Worm (Caenorhabditis elegans): Measurements from ENCODE around the gene F56F10.1.
A peak's percentile ranks its signal among the peaks of the same experiment; 100 is the strongest.
"Not testable (repeated sequence)": the region's sequence is repeated elsewhere in the genome, so short reads cannot be mapped to it uniquely, and the experiment has no call there.

F56F10.1 gene

ce11 chrX:876935-877334 lies 4.5 kb downstream of the F56F10.1 start, which contains the start of gene ZC13.1 (continued):
- TF ChIP-seq F49E8.2 (tag; optimal IDR thresholded peaks at IDR 0.05; ENCODE audit: borderline replicate concordance) (no peak), zip-2 (tag; optimal IDR thresholded peaks at IDR 0.05) (no peak)

ce11 chrX:880367-880766 lies 8.0 kb downstream of the F56F10.1 start, which contains the start of gene ZC13.2:
Gene ZC13.2, plus strand, starts transcription at chrX:880667.
- TF ChIP-seq aha-1 (tag) (peak; percentile 6), nhr-6 (tag; optimal IDR thresholded peaks at IDR 0.05) (no peak), mxl-2 (GFP tag; conservative IDR thresholded peaks at IDR 0.05) (no peak), unc-62 (GFP tag; optimal IDR thresholded peaks at IDR 0.05 in 1 of 2) (peak in 1 of 2 experiments; percentile 66), unc-62 (tag; optimal IDR thresholded peaks at IDR 0.05) (no peak)

ce11 chrX:888294-888693 lies 15.9 kb downstream of the F56F10.1 start, which contains the start of gene mam-1:
Gene mam-1, minus strand, starts transcription at chrX:888394.
- TF ChIP-seq duxl-1 (tag; optimal IDR thresholded peaks at IDR 0.05; ENCODE audit: poor library complexity): no peak
- no peak for TF ChIP-seq lin-15B (tag; optimal IDR thresholded peaks at IDR 0.05)
- TF ChIP-seq snpc-4 (tag; optimal IDR thresholded peaks at IDR 0.05): no peak
- TF ChIP-seq ces-1 (GFP tag; optimal IDR thresholded peaks at IDR 0.05): no peak
- TF ChIP-seq lin-38 (GFP tag; IDR thresholded peaks at IDR 0.05): no peak
- TF ChIP-seq ztf-7 (tag; optimal IDR thresholded peaks at IDR 0.05): no peak
- TF ChIP-seq ctbp-1 (GFP tag; IDR thresholded peaks at IDR 0.05): no peak
- no peak for TF ChIP-seq daf-16 (GFP tag; optimal IDR thresholded peaks at IDR 0.05)
- TF ChIP-seq daf-16 (tag; optimal IDR thresholded peaks at IDR 0.05): no peak
- no peak for TF ChIP-seq ama-1 (optimal IDR thresholded peaks at IDR 0.05)

DNA sequence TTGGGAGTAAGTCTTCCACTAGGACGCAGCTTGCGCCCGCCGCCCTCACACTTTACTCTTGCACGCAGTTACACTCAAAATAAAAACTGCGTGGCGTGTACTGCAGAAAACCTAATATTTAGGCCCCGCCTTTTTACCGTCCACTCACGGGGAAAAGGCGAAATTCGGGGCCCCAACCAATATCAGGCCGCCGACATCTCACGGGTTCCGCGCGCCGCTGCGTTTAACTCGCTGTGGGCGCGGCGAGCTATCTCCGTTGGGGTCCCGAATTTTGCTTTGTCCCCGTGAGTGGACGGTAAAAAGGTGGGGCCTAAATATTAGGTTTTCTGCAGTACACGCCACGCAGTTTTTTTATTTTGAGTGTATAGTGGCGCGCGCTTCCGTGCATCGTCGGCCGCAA lies 20.1 kb downstream of the F56F10.1 start:
- TF ChIP-seq set-16 (GFP tag; IDR thresholded peaks at IDR 0.05) (peak; percentile 64), daf-16 (GFP tag; optimal IDR thresholded peaks at IDR 0.05) (peak in 1 of 2 experiments; percentile 7), egl-43 (GFP tag; IDR thresholded peaks at IDR 0.05) (0 out of 2 replicates have a peak, but pooled peaks have one; percentile 52)
- not testable (repeated sequence) for TF ChIP-seq daf-16 (tag; optimal IDR thresholded peaks at IDR 0.05)

- TF ChIP-seq zag-1 (tag; optimal IDR thresholded peaks at IDR 0.05) (no peak), spr-1 (tag; optimal IDR thresholded peaks at IDR 0.05) (no peak), ztf-11 (tag; optimal IDR thresholded peaks at IDR 0.05) (no peak), nhr-10 (tag; optimal IDR thresholded peaks at IDR 0.05) (no peak), dmd-8 (GFP tag; IDR thresholded peaks at IDR 0.05) (no peak), lin-13 (GFP tag; optimal IDR thresholded peaks at IDR 0.05) (no peak), dmd-9 (GFP tag; IDR thresholded peaks at IDR 0.05) (no peak), nhr-41 (GFP tag; IDR thresholded peaks at IDR 0.05) (no peak), zfp-3 (GFP tag; conservative IDR thresholded peaks at IDR 0.05) (no peak), snpc-4 (tag; optimal IDR thresholded peaks at IDR 0.05) (no peak), attf-4 (tag; optimal IDR thresholded peaks at IDR 0.05) (no peak), lin-38 (GFP tag; IDR thresholded peaks at IDR 0.05) (no peak), daf-19 (GFP tag; conservative IDR thresholded peaks at IDR 0.05) (no peak), hlh-30 (tag; optimal IDR thresholded peaks at IDR 0.05; ENCODE audit: insufficient read depth) (no peak)
Measured at ce11 chrX:897948-898347, 25.5 kb downstream of the F56F10.1 start, which contains the start of gene mab-7. Gene mab-7, minus strand, starts transcription at chrX:898048.

DNA sequence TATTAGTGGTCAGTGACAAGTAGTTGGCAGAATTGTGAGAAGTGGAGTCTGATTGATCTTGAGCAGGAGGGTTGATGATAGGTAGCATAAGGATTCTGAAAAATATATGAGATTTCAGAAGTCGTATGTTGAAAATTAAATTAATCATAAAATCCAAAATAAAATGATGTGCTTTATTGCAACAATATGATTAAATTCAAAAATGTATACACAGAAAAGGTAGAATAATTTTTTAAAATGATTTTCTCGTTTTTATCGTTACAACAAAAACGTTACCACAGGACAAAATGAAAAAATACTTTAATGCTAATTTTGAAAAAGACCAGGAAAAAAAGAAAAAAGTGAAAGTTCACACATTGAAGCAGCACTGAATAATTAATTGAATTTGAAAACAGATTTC lies 30.1 kb downstream of the F56F10.1 start, which contains the start of gene ZC13.10:
TSS of gene ZC13.10 (minus strand) at position 101 of the 400 bp plus-strand sequence.
- TF ChIP-seq nhr-77 (tag; optimal IDR thresholded peaks at IDR 0.05): no peak
- no peak for TF ChIP-seq zfp-3 (GFP tag; conservative IDR thresholded peaks at IDR 0.05)

Measured in whole organism, L4 larva.